Worm (Caenorhabditis elegans) whole organism, L3 larva: ENCODE results near the gene sru-35.

Source experiments
- aly-2 ChIP-seq: fragments of 150-350 bp; optimal IDR thresholded peaks from 2 replicates; lab custom pipeline; 2014; ENCODE audit warnings: missing biosample characterization, missing genetic modification characterization
- ceh-82 ChIP-seq: fragments of 150-350 bp; optimal IDR thresholded peaks from 2 replicates; lab custom pipeline; 2014; ENCODE audit warnings: missing biosample characterization, missing genetic modification characterization
- ceh-9 ChIP-seq: sonication (generic microtip); optimal IDR thresholded peaks from 2 replicates; lab custom pipeline; 2018; ENCODE audit warnings: missing biosample characterization, missing genetic modification characterization
- elt-2 ChIP-seq: sonication (generic microtip); optimal IDR thresholded peaks from 2 replicates; lab custom pipeline; 2016; ENCODE audit warnings: missing genetic modification reagents, mild to moderate bottlenecking, missing genetic modification characterization, missing compliant biosample characterization
- elt-3 ChIP-seq, 3 experiments: fragments of 150-350 bp in 1 of 3; sonication (generic microtip) in 2 of 3; optimal IDR thresholded peaks; 2 replicates in 2 of 3; 4 replicates in 1 of 3; lab custom pipeline; 2014 to 2017; ENCODE audit warnings: missing biosample characterization in 3 of 3, missing genetic modification characterization in 3 of 3
- fos-1 ChIP-seq: fragments of 150-350 bp; optimal IDR thresholded peaks from 2 replicates; lab custom pipeline; 2014; ENCODE audit warnings: missing biosample characterization, missing genetic modification characterization
- lin-15B ChIP-seq: fragments of 150-350 bp; optimal IDR thresholded peaks from 2 replicates; lab custom pipeline; 2014; ENCODE audit warnings: missing biosample characterization, missing genetic modification characterization
- nhr-11 ChIP-seq: fragments of 150-350 bp; optimal IDR thresholded peaks from 2 replicates; lab custom pipeline; 2014; ENCODE audit warnings: missing biosample characterization, missing genetic modification characterization
- nhr-12 ChIP-seq: fragments of 150-350 bp; optimal IDR thresholded peaks from 2 replicates; lab custom pipeline; 2014; ENCODE audit warnings: missing biosample characterization, missing genetic modification characterization
- pqm-1 ChIP-seq: fragments of 150-350 bp; optimal IDR thresholded peaks from 2 replicates; lab custom pipeline; 2017; ENCODE audit warnings: missing biosample characterization, missing genetic modification characterization, inconsistent platforms
- sea-2 ChIP-seq: fragments of 150-350 bp; sonication (generic microtip); optimal IDR thresholded peaks from 4 replicates; lab custom pipeline; 2014; ENCODE audit warnings: missing biosample characterization, missing genetic modification reagents, missing genetic modification characterization
- snpc-4 ChIP-seq: fragments of 150-350 bp; optimal IDR thresholded peaks from 2 replicates; lab custom pipeline; 2014; ENCODE audit warnings: missing biosample characterization, missing genetic modification characterization
- ztf-11 ChIP-seq: fragments of 150-350 bp; optimal IDR thresholded peaks from 2 replicates; lab custom pipeline; 2014; ENCODE audit warnings: missing biosample characterization, missing genetic modification characterization
- ztf-4 ChIP-seq: fragments of 150-350 bp; optimal IDR thresholded peaks from 2 replicates; lab custom pipeline; 2014; ENCODE audit warnings: missing biosample characterization, missing genetic modification characterization

ce11 chrIV:8816617-8817016, 26.6 kb upstream of the sru-35 start:
- no peak for TF ChIP-seq fos-1 (tag; lab: Kevin White, UChicago)
- TF ChIP-seq nhr-11 (tag; lab: Kevin White, UChicago): no peak
- TF ChIP-seq pqm-1: no peak
- no peak for TF ChIP-seq elt-2 (tag; lab: Kevin White, UChicago)
- no peak for TF ChIP-seq elt-3 (tag; optimal IDR thresholded peaks at IDR 0.05; lab: Kevin White, UChicago)
- TF ChIP-seq snpc-4 (tag; lab: Kevin White, UChicago): no peak
- no peak for TF ChIP-seq sea-2 (GFP tag; lab: Kevin White, UChicago)
- no peak for TF ChIP-seq ceh-9 (tag; lab: Kevin White, UChicago)
- no peak for TF ChIP-seq aly-2 (tag; lab: Kevin White, UChicago)
- TF ChIP-seq ceh-82: no peak
- no peak for TF ChIP-seq ztf-4 (tag; lab: Kevin White, UChicago)
- no peak for TF ChIP-seq nhr-12 (tag; lab: Kevin White, UChicago)
- no peak for TF ChIP-seq lin-15B (tag; lab: Kevin White, UChicago)
- TF ChIP-seq ztf-11: no peak
